Worm (Caenorhabditis elegans) whole organism, L3 larva: ENCODE measurements around the gene Y41E3.22.

Source experiments
- ama-1 ChIP-seq: fragments of 150-350 bp; optimal IDR thresholded peaks from 2 replicates; lab custom pipeline; 2018
- ceh-28 ChIP-seq: fragments of 150-350 bp; optimal IDR thresholded peaks from 2 replicates; lab custom pipeline; 2014; ENCODE audit warnings: missing biosample characterization, missing genetic modification reagents, missing genetic modification characterization
- lin-39 ChIP-seq: fragments of 150-350 bp; optimal IDR thresholded peaks from 2 replicates; lab custom pipeline; 2018; ENCODE audit warnings: missing biosample characterization, missing genetic modification reagents, missing genetic modification characterization
- nfya-1 ChIP-seq: sonication (generic microtip); optimal IDR thresholded peaks from 2 replicates; lab custom pipeline; 2017; ENCODE audit warnings: missing genetic modification characterization, mild to moderate bottlenecking, missing compliant biosample characterization, antibody characterized with exemption, moderate library complexity; ENCODE audit not compliant: insufficient read depth
- nhr-11 ChIP-seq: fragments of 150-350 bp; optimal IDR thresholded peaks from 2 replicates; lab custom pipeline; 2014; ENCODE audit warnings: missing biosample characterization, missing genetic modification characterization
- nhr-12 ChIP-seq: fragments of 150-350 bp; optimal IDR thresholded peaks from 2 replicates; lab custom pipeline; 2014; ENCODE audit warnings: missing biosample characterization, missing genetic modification characterization
- nhr-237 ChIP-seq: fragments of 150-350 bp; optimal IDR thresholded peaks from 2 replicates; lab custom pipeline; 2014; ENCODE audit warnings: missing biosample characterization, missing genetic modification characterization
- nhr-28 ChIP-seq: fragments of 150-350 bp; optimal IDR thresholded peaks from 2 replicates; lab custom pipeline; 2014; ENCODE audit warnings: missing biosample characterization, missing genetic modification characterization
- snpc-4 ChIP-seq: fragments of 150-350 bp; optimal IDR thresholded peaks from 2 replicates; lab custom pipeline; 2014; ENCODE audit warnings: missing biosample characterization, missing genetic modification characterization

DNA sequence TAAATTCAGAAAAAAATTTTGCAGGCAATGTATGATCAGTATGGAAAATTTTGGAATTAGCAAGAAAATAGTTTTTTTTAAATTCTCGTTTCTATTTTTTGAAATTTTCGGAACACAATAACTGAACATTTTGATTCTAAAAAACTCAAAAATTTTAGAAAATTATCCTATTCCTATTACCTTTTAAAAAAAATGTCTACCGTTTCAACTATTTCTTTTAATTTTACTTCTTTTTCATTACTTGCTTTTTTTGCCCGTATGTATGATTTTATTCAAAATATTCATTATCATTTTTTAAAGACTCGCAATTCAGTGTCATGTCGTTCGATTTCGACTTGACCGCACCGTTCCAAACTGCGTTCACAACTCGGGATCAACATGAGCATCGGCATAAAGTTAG lies 30.8 kb downstream of the Y41E3.22 start, which contains the start of gene atln-2:
- no peak for TF ChIP-seq snpc-4 (tag; lab: Kevin White, UChicago)
- no peak for TF ChIP-seq lin-39 (tag; lab: Kevin White, UChicago)
- no peak for TF ChIP-seq nhr-12
- TF ChIP-seq nhr-237 (tag; lab: Kevin White, UChicago), result no peak
- TF ChIP-seq ceh-28 (tag; lab: Kevin White, UChicago), result no peak
- no peak for TF ChIP-seq nhr-28
- no peak for TF ChIP-seq nhr-11 (tag; lab: Kevin White, UChicago)
- TF ChIP-seq nfya-1 (tag; lab: Kevin White, UChicago), result no peak
- no peak for TF ChIP-seq ama-1 (lab: Kevin White, UChicago)
